Fruit fly (Drosophila melanogaster) whole organism, wandering third instar larva: ENCODE measurements around the gene CG6565.

Source experiments
- Abd-B ChIP-seq: fragments of >200 bp; optimal IDR thresholded peaks from 2 replicates; lab custom pipeline; 2017; ENCODE audit warnings: missing biosample characterization, missing genetic modification characterization
- CG32264 ChIP-seq: fragments of 200-800 bp; sonication (Bioruptor generic); optimal IDR thresholded peaks from 2 replicates; lab custom pipeline; 2016; ENCODE audit warnings: missing biosample characterization, missing genetic modification characterization
- CG9705 ChIP-seq: fragments of 200-800 bp; sonication (Bioruptor generic); optimal IDR thresholded peaks from 2 replicates; lab custom pipeline; 2018; ENCODE audit warnings: missing biosample characterization, mild to moderate bottlenecking, missing genetic modification characterization
- CrebA ChIP-seq: fragments of 200-800 bp; sonication (Bioruptor generic); optimal IDR thresholded peaks from 2 replicates; lab custom pipeline; 2016; ENCODE audit warnings: missing biosample characterization, mild to moderate bottlenecking, missing genetic modification characterization, borderline replicate concordance
- Dfd ChIP-seq: fragments of >200 bp; optimal IDR thresholded peaks from 2 replicates; lab custom pipeline; 2017; ENCODE audit warnings: missing biosample characterization, missing genetic modification characterization
- Dif ChIP-seq: fragments of 200-275, 200-300 bp; sonication (Bioruptor generic); optimal IDR thresholded peaks from 2 replicates; lab custom pipeline; 2018; ENCODE audit warnings: missing biosample characterization, missing genetic modification characterization; ENCODE audit not compliant: partially characterized antibody
- GATAd ChIP-seq: sonication (Bioruptor generic); optimal IDR thresholded peaks from 2 replicates; lab custom pipeline; 2016; ENCODE audit warnings: missing biosample characterization, missing genetic modification characterization
- HLH106 ChIP-seq: fragments of 200-800 bp; optimal IDR thresholded peaks from 3 replicates; lab custom pipeline; 2019; ENCODE audit warnings: missing biosample characterization, mild to moderate bottlenecking, missing genetic modification characterization, moderate library complexity
- Hnf4 ChIP-seq: fragments of 200-800 bp; sonication (Bioruptor generic); optimal IDR thresholded peaks from 2 replicates; lab custom pipeline; 2016; ENCODE audit warnings: missing biosample characterization, mild to moderate bottlenecking, missing genetic modification characterization
- Hr78 ChIP-seq: fragments of >200 bp; optimal IDR thresholded peaks from 2 replicates; lab custom pipeline; 2017; ENCODE audit warnings: missing biosample characterization, missing genetic modification characterization
- Hr83 ChIP-seq: fragments of 200-300 bp; sonication (Bioruptor generic); optimal IDR thresholded peaks from 2 replicates; lab custom pipeline; 2016; ENCODE audit warnings: missing biosample characterization, mild to moderate bottlenecking, missing genetic modification characterization, moderate library complexity; ENCODE audit not compliant: poor library complexity, severe bottlenecking
- Jra ChIP-seq: sonication (Bioruptor generic); optimal IDR thresholded peaks from 2 replicates; lab custom pipeline; 2016; ENCODE audit warnings: missing biosample characterization, missing genetic modification characterization
- Mio ChIP-seq: sonication (Bioruptor generic); optimal IDR thresholded peaks from 2 replicates; lab custom pipeline; 2016; ENCODE audit warnings: missing biosample characterization, missing genetic modification characterization
- Myc ChIP-seq: fragments of >200 bp; optimal IDR thresholded peaks from 2 replicates; lab custom pipeline; 2017
- N ChIP-seq: fragments of >200 bp; optimal IDR thresholded peaks from 2 replicates; lab custom pipeline; 2018; ENCODE audit warnings: missing biosample characterization, missing external identifiers, missing genetic modification characterization
- OdsH ChIP-seq: fragments of 200-800 bp; sonication (Bioruptor generic); optimal IDR thresholded peaks from 2 replicates; lab custom pipeline; 2016; ENCODE audit warnings: missing biosample characterization, mild to moderate bottlenecking, missing genetic modification characterization
- Rel ChIP-seq, 2 experiments: fragments of 200-800 bp; sonication (Bioruptor generic) in 1 of 2; optimal IDR thresholded peaks; 2 replicates in 1 of 2; 3 replicates in 1 of 2; lab custom pipeline; 2016 to 2019; ENCODE audit warnings: mild to moderate bottlenecking in 2 of 2, missing biosample characterization in 2 of 2, missing genetic modification characterization in 2 of 2, moderate library complexity in 1 of 2
- Sp1 ChIP-seq: fragments of 200-800 bp; sonication (Bioruptor generic); optimal IDR thresholded peaks from 3 replicates; lab custom pipeline; 2019; ENCODE audit warnings: missing biosample characterization, mild to moderate bottlenecking, missing genetic modification characterization, moderate library complexity
- Vsx2 ChIP-seq: fragments of 200-300, 225-300 bp; sonication (Bioruptor generic); optimal IDR thresholded peaks from 2 replicates; lab custom pipeline; 2018; ENCODE audit warnings: missing biosample characterization, missing genetic modification characterization; ENCODE audit not compliant: partially characterized antibody
- br ChIP-seq: fragments of 200-800 bp; sonication (Bioruptor generic); optimal IDR thresholded peaks from 2 replicates; lab custom pipeline; 2016; ENCODE audit warnings: missing biosample characterization, missing genetic modification characterization
- brk ChIP-seq: fragments of 200-800 bp; sonication (Bioruptor generic); optimal IDR thresholded peaks from 2 replicates; lab custom pipeline; 2016; ENCODE audit warnings: missing biosample characterization, mild to moderate bottlenecking, missing genetic modification characterization
- dl ChIP-seq, 2 experiments: fragments of 175-275, 200-275 bp in 1 of 2; fragments of 200-275 bp in 1 of 2; sonication (Bioruptor generic); optimal IDR thresholded peaks; lab custom pipeline; 2018; ENCODE audit warnings: mild to moderate bottlenecking in 2 of 2, missing biosample characterization in 2 of 2, missing genetic modification characterization in 2 of 2, moderate library complexity in 2 of 2; ENCODE audit not compliant: partially characterized antibody in 2 of 2, insufficient read depth in 1 of 2
- dmrt93B ChIP-seq: fragments of 200-800 bp; sonication (Bioruptor generic); optimal IDR thresholded peaks from 2 replicates; lab custom pipeline; 2018; ENCODE audit warnings: missing biosample characterization, mild to moderate bottlenecking, missing genetic modification characterization
- dsf ChIP-seq: sonication (Bioruptor generic); optimal IDR thresholded peaks from 2 replicates; lab custom pipeline; 2016; ENCODE audit warnings: missing biosample characterization, missing genetic modification characterization, borderline replicate concordance
- ey ChIP-seq: fragments of 200-800 bp; sonication (Bioruptor generic); optimal IDR thresholded peaks from 2 replicates; lab custom pipeline; 2016; ENCODE audit warnings: missing biosample characterization, missing genetic modification characterization
- foxo ChIP-seq, 2 experiments: fragments of 200-800 bp; sonication (Bioruptor generic); optimal IDR thresholded peaks; 2 replicates in 1 of 2; 3 replicates in 1 of 2; lab custom pipeline; 2016 to 2017; ENCODE audit warnings: missing biosample characterization in 2 of 2, missing genetic modification characterization in 2 of 2
- fru ChIP-seq: fragments of 200-800 bp; sonication (Bioruptor generic); optimal IDR thresholded peaks from 3 replicates; lab custom pipeline; 2016; ENCODE audit warnings: missing biosample characterization, mild to moderate bottlenecking, missing genetic modification characterization
- h ChIP-seq: fragments of 200-800 bp; sonication (Bioruptor generic); optimal IDR thresholded peaks from 3 replicates; lab custom pipeline; 2016; ENCODE audit warnings: missing biosample characterization, mild to moderate bottlenecking, missing genetic modification characterization
- jim ChIP-seq: fragments of 175-275, 200-325 bp; sonication (Bioruptor generic); optimal IDR thresholded peaks from 2 replicates; lab custom pipeline; 2016; ENCODE audit warnings: missing biosample characterization, mild to moderate bottlenecking, missing genetic modification characterization
- lola ChIP-seq: fragments of >200 bp; optimal IDR thresholded peaks from 2 replicates; lab custom pipeline; 2017; ENCODE audit warnings: missing biosample characterization, missing genetic modification characterization
- pan ChIP-seq: fragments of >200 bp; optimal IDR thresholded peaks from 2 replicates; lab custom pipeline; 2017
- psq ChIP-seq: fragments of 200-800 bp; sonication (Bioruptor generic); optimal IDR thresholded peaks from 3 replicates; lab custom pipeline; 2017; ENCODE audit warnings: missing biosample characterization, mild to moderate bottlenecking, missing genetic modification characterization, moderate library complexity
- rgr ChIP-seq: fragments of 200-800 bp; sonication (Bioruptor generic); optimal IDR thresholded peaks from 3 replicates; lab custom pipeline; 2016; ENCODE audit warnings: missing biosample characterization, mild to moderate bottlenecking, missing genetic modification characterization
- sage ChIP-seq: fragments of 200-800 bp; sonication (Bioruptor generic); optimal IDR thresholded peaks from 2 replicates; lab custom pipeline; 2016; ENCODE audit warnings: missing biosample characterization, mild to moderate bottlenecking, missing genetic modification characterization
- sv ChIP-seq: fragments of 200-800 bp; sonication (Bioruptor generic); optimal IDR thresholded peaks from 3 replicates; lab custom pipeline; 2016; ENCODE audit warnings: missing biosample characterization, missing genetic modification characterization
- tai ChIP-seq: sonication (Bioruptor generic); optimal IDR thresholded peaks from 2 replicates; lab custom pipeline; 2016; ENCODE audit warnings: missing biosample characterization, missing genetic modification characterization
- usp ChIP-seq: fragments of >200 bp; optimal IDR thresholded peaks from 2 replicates; lab custom pipeline; 2017; ENCODE audit warnings: missing biosample characterization, missing genetic modification characterization
- woc ChIP-seq: sonication (Bioruptor generic); optimal IDR thresholded peaks from 2 replicates; lab custom pipeline; 2016; ENCODE audit warnings: missing biosample characterization, mild to moderate bottlenecking, missing genetic modification characterization

CG6565 gene

DNA sequence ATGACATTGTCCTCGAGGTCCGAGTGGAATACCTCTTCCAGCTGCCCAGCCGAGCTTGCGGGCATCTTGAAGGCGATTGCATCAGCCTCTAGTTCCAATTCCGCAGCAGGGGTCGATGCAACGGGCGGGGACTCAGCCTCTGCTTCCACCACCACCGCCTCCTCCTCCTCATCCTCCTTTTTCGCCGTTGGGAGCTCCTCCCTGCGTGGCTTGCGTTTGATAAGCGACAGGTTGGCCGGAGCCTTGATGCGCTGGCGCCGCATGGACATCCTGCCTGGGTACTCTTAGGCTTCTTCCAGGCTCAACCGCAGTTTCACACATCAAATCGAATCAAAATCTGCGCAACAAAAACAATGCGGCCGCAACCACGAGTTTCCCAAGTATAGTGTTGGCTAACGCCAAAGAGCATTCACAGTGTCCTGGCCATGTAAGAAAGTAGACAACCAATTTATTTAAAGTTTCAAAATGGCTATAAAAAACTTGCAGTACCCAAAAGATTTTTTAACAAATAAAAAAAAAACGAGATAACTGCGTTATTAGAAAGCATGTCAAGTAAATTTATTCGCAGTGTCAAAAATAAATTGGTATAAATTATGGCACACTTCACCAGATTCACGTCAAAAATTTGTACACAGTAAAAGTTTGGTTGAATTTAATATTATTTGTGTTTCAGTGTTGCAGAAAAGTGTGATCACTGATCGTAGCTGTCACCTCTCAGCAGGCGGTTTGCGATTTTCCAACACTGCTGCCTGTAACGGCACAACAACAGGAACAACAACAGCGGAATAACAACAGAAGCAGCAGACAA lies at the start of gene CG6565, which contains the start of gene Bdp1:
CG6565 (plus strand) TSS at position 585 of the 808 bp plus-strand sequence.
Bdp1 (minus strand) TSS at position 456 of the 808 bp plus-strand sequence.
- peak; percentile 19 for TF ChIP-seq Hr83 (GFP tag; lab: Kevin White, UChicago)
- no peak for TF ChIP-seq brk (GFP tag; lab: Kevin White, UChicago)
- no peak for TF ChIP-seq Dif
- TF ChIP-seq Hnf4 (GFP tag; lab: Kevin White, UChicago), result peak; percentile 96
- no peak for TF ChIP-seq Vsx2 (GFP tag; lab: Kevin White, UChicago)
- no peak for TF ChIP-seq CrebA (GFP tag; lab: Kevin White, UChicago)
- peak; percentile 97 for TF ChIP-seq rgr
- TF ChIP-seq dsf (GFP tag; lab: Kevin White, UChicago), result peak; percentile 96
- no peak for TF ChIP-seq usp (GFP tag; lab: Kevin White, UChicago)
- TF ChIP-seq pan (lab: Kevin White, UChicago), result no peak
- peak; percentile 98 for TF ChIP-seq fru (GFP tag; lab: Kevin White, UChicago)
- peak; percentile 93 for TF ChIP-seq GATAd (GFP tag; lab: Kevin White, UChicago)
- no peak for TF ChIP-seq Abd-B
- TF ChIP-seq woc (GFP tag; lab: Kevin White, UChicago), result peak; percentile 99
- peak; percentile 97 for TF ChIP-seq br (GFP tag; lab: Kevin White, UChicago)
- TF ChIP-seq CG9705 (GFP tag; lab: Kevin White, UChicago), result peak; percentile 96
- TF ChIP-seq N (GFP tag; lab: Kevin White, UChicago), result no peak
- peak; percentile 78 to 98 for TF ChIP-seq foxo (GFP tag; optimal IDR thresholded peaks at IDR 0.05; lab: Kevin White, UChicago)
- peak; percentile 77 for TF ChIP-seq Mio (GFP tag; lab: Kevin White, UChicago)
- TF ChIP-seq psq (GFP tag; lab: Kevin White, UChicago), result peak; percentile 94
- TF ChIP-seq dmrt93B (GFP tag; lab: Kevin White, UChicago), result peak; percentile 98
- TF ChIP-seq ey, result peak; percentile 98
- TF ChIP-seq lola (GFP tag; lab: Kevin White, UChicago), result no peak
- TF ChIP-seq sage (GFP tag; lab: Kevin White, UChicago), result no peak
- TF ChIP-seq jim (GFP tag; lab: Kevin White, UChicago), result peak; percentile 62
- TF ChIP-seq OdsH (GFP tag; lab: Kevin White, UChicago), result peak; percentile 96
- TF ChIP-seq h (GFP tag; lab: Kevin White, UChicago), result peak; percentile 98
- no peak for TF ChIP-seq Rel (GFP tag; optimal IDR thresholded peaks at IDR 0.05; lab: Kevin White, UChicago)
- TF ChIP-seq Rel (tag; optimal IDR thresholded peaks at IDR 0.05; lab: Kevin White, UChicago), result peak; percentile 69
- TF ChIP-seq CG32264 (GFP tag; lab: Kevin White, UChicago), result peak; percentile 89
- TF ChIP-seq Myc (lab: Kevin White, UChicago), result peak; percentile 92
- no peak for TF ChIP-seq Hr78 (GFP tag; lab: Kevin White, UChicago)
- peak; percentile 98 for TF ChIP-seq Jra (GFP tag; lab: Kevin White, UChicago)
- no peak for TF ChIP-seq dl (GFP tag; optimal IDR thresholded peaks at IDR 0.05; lab: Kevin White, UChicago; ENCODE audit: insufficient read depth in 1 of 2, partially characterized antibody in 2 of 2)
- peak; percentile 95 for TF ChIP-seq Sp1 (GFP tag; lab: Kevin White, UChicago)
- no peak for TF ChIP-seq Dfd (GFP tag; lab: Kevin White, UChicago)
- TF ChIP-seq HLH106 (tag; lab: Kevin White, UChicago), result peak; percentile 96
- TF ChIP-seq tai (GFP tag; lab: Kevin White, UChicago), result no peak
- TF ChIP-seq sv (GFP tag; lab: Kevin White, UChicago), result peak; percentile 99

DNA sequence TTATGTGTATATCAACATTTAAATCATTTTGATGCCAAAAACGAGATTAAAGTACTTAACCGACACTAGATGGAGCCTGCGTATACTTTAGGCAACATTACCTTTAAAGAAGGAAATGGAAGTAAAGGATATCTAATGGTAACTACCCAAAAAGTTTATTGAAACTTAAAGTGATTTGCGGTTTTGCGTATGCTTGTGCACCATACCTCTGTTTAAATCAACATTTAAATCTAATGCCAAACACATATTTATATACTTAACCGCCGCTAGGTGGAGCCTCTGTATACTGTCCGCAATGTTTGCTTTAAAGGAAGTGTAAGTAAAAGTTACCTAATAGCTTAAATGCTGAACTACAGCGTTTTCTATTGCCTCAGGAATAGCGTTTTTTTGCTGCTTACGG lies 48.0 kb upstream of the CG6565 start:
- TF ChIP-seq sv (GFP tag; lab: Kevin White, UChicago) (no peak), Dif (no peak), Rel (GFP tag; optimal IDR thresholded peaks at IDR 0.05; lab: Kevin White, UChicago) (no peak), Rel (tag; optimal IDR thresholded peaks at IDR 0.05; lab: Kevin White, UChicago) (no peak), dmrt93B (GFP tag; lab: Kevin White, UChicago) (no peak), CG32264 (GFP tag; lab: Kevin White, UChicago) (no peak), woc (GFP tag; lab: Kevin White, UChicago) (no peak), Vsx2 (GFP tag; lab: Kevin White, UChicago) (no peak), pan (lab: Kevin White, UChicago) (no peak)
